Worm (Caenorhabditis elegans): ENCODE measurements around the gene gna-1.

Gene gna-1

ce11 chrV:10320101-10320761 lies at the start of gene gna-1, which contains the start of gene B0024.13 (continued):
- no peak for TF ChIP-seq mel-28 (tag; optimal IDR thresholded peaks at IDR 0.05; ENCODE audit: borderline replicate concordance)
- peak in 1 of 2 experiments; percentile 45 for TF ChIP-seq let-607 (tag; optimal IDR thresholded peaks at IDR 0.05)
- TF ChIP-seq unc-130 (GFP tag; optimal IDR thresholded peaks at IDR 0.05), result peak; percentile 47
- no peak for TF ChIP-seq ztf-22 (GFP tag; optimal IDR thresholded peaks at IDR 0.05)
- TF ChIP-seq tlf-1 (GFP tag; optimal IDR thresholded peaks at IDR 0.05), result peak; percentile 19
- TF ChIP-seq F57C9.4 (tag; optimal IDR thresholded peaks at IDR 0.05), result no peak
- TF ChIP-seq dox-1 (GFP tag; IDR thresholded peaks at IDR 0.05), result peak; percentile 46
- TF ChIP-seq ceh-27 (GFP tag; optimal IDR thresholded peaks at IDR 0.05), result peak; percentile 36
- no peak for TF ChIP-seq ztf-28 (GFP tag; IDR thresholded peaks at IDR 0.05)
- peak; percentile 24; the same call in 1 of the 2 replicates for TF ChIP-seq madf-8 (GFP tag; conservative IDR thresholded peaks at IDR 0.05)
- no peak for TF ChIP-seq hlh-12 (tag; optimal IDR thresholded peaks at IDR 0.05)
- TF ChIP-seq F33H1.4 (GFP tag; IDR thresholded peaks at IDR 0.05), result peak; percentile 33; the same call in 1 of the 2 replicates

ce11 chrV:10368256-10368655 lies 48.3 kb upstream of the gna-1 start, which contains the start of gene sri-20:
sri-20 (plus strand) TSS chrV:10368556.
- TF ChIP-seq let-607 (tag; optimal IDR thresholded peaks at IDR 0.05) (no peak), madf-8 (GFP tag; conservative IDR thresholded peaks at IDR 0.05) (no peak)

- TF ChIP-seq sea-2 (GFP tag; IDR thresholded peaks at IDR 0.05), result no peak
- no peak for TF ChIP-seq lin-35 (GFP tag; optimal IDR thresholded peaks at IDR 0.05)
- no peak for TF ChIP-seq egrh-3 (GFP tag; IDR thresholded peaks at IDR 0.05)
These were observed 43.9 kb upstream of the gna-1 start for ce11 chrV:10363834-10364233.

ce11 chrV:10361830-10362397 lies 42.0 kb upstream of the gna-1 start, which contains the start of gene cash-1:
cash-1 (plus strand) TSS chrV:10362261.
- no peak for TF ChIP-seq ets-4 (GFP tag; optimal IDR thresholded peaks at IDR 0.05)
- no peak for TF ChIP-seq F37B4.10 (GFP tag; IDR thresholded peaks at IDR 0.05)
- peak; percentile 52; the same call in 1 of the 2 replicates for TF ChIP-seq hmg-1.2 (GFP tag; IDR thresholded peaks at IDR 0.05)
- TF ChIP-seq F39B2.1 (GFP tag; IDR thresholded peaks at IDR 0.05), result no peak
- TF ChIP-seq lsl-1 (GFP tag; optimal IDR thresholded peaks at IDR 0.05), result peak; percentile 69
- 0 out of 2 replicates have a peak, but pooled peaks have one; percentile 37 for TF ChIP-seq rcor-1 (GFP tag; IDR thresholded peaks at IDR 0.05)
- TF ChIP-seq cebp-1 (GFP tag; IDR thresholded peaks at IDR 0.05), result peak; percentile 45; the same call in 1 of the 2 replicates
- TF ChIP-seq cebp-1 (tag; optimal IDR thresholded peaks at IDR 0.05), result peak; percentile 58
- TF ChIP-seq ZK185.1 (tag; optimal IDR thresholded peaks at IDR 0.05; ENCODE audit: poor library complexity, severe bottlenecking), result peak; percentile 47
- TF ChIP-seq dpff-1 (tag; optimal IDR thresholded peaks at IDR 0.05), result no peak
- TF ChIP-seq Y53F4B.3 (GFP tag; IDR thresholded peaks at IDR 0.05), result no peak
- no peak for TF ChIP-seq gei-17 (GFP tag; optimal IDR thresholded peaks at IDR 0.05)
- no peak for TF ChIP-seq egl-44 (GFP tag; IDR thresholded peaks at IDR 0.05)
- no peak for TF ChIP-seq bed-2 (GFP tag; IDR thresholded peaks at IDR 0.05)
- TF ChIP-seq D2030.7 (GFP tag; IDR thresholded peaks at IDR 0.05), result peak; percentile 68
- 0 out of 2 replicates have a peak, but pooled peaks have one; percentile 55 for TF ChIP-seq let-526 (GFP tag; IDR thresholded peaks at IDR 0.05)
- no peak for TF ChIP-seq egl-18 (GFP tag; IDR thresholded peaks at IDR 0.05)
- TF ChIP-seq Y56A3A.18 (GFP tag; IDR thresholded peaks at IDR 0.05), result no peak
- no peak for TF ChIP-seq sdz-38 (tag; optimal IDR thresholded peaks at IDR 0.05)
- TF ChIP-seq lir-1 (GFP tag; conservative IDR thresholded peaks at IDR 0.05), result no peak
- TF ChIP-seq ccch-3 (GFP tag; optimal IDR thresholded peaks at IDR 0.05), result no peak
- no peak for TF ChIP-seq akir-1 (GFP tag; optimal IDR thresholded peaks at IDR 0.05)
- no peak for TF ChIP-seq B0336.3 (GFP tag; IDR thresholded peaks at IDR 0.05)
- TF ChIP-seq T07F8.4 (tag; optimal IDR thresholded peaks at IDR 0.05), result no peak
- TF ChIP-seq ztf-18 (tag; optimal IDR thresholded peaks at IDR 0.05), result peak; percentile 51
- peak; percentile 51; the same call in 1 of the 2 replicates for TF ChIP-seq ekl-4 (GFP tag; IDR thresholded peaks at IDR 0.05)
- TF ChIP-seq nhr-80 (tag; optimal IDR thresholded peaks at IDR 0.05), result peak; percentile 88
- no peak for TF ChIP-seq ztf-22 (GFP tag; optimal IDR thresholded peaks at IDR 0.05)
